Worm (Caenorhabditis elegans) whole organism, L2 larva: Measurements from ENCODE around the gene aakb-2.

Source experiments
- elt-3 ChIP-seq: sonication (generic microtip); optimal IDR thresholded peaks from 2 replicates; lab custom pipeline; 2017; ENCODE audit warnings: missing biosample characterization, missing genetic modification characterization
- lin-39 ChIP-seq: fragments of 150-350 bp; optimal IDR thresholded peaks from 2 replicates; lab custom pipeline; 2014; ENCODE audit warnings: missing biosample characterization, missing genetic modification reagents, missing genetic modification characterization
- peb-1 ChIP-seq: fragments of 150-350 bp; optimal IDR thresholded peaks from 2 replicates; lab custom pipeline; 2014; ENCODE audit warnings: missing biosample characterization, missing genetic modification characterization
- zag-1 ChIP-seq: fragments of 150-350 bp; optimal IDR thresholded peaks from 2 replicates; lab custom pipeline; 2014; ENCODE audit warnings: missing biosample characterization, missing genetic modification characterization

DNA sequence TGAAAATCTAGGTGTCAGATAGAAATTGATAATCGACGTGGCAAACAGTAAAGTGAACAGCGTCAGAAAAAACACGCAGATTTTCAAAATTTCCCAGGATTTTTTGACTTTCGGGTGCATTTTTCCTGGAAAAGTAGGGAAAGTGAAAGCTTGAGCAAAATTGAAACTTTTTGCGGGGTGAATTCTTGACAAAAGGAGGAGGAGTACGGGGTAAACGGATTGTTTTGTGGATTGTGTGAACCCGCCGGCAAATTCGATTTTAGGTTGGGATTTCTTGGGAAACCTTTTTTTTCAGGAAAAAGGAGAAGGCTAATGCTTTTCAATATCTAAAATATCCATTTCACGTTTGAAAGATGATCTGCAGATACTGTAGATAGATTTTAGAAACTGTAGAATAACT, 2.2 kb upstream of the aakb-2 start, which contains the start of gene Y47D3A.34:
- no peak for TF ChIP-seq elt-3 (tag; lab: Kevin White, UChicago)
- TF ChIP-seq zag-1: no peak
- TF ChIP-seq peb-1 (tag; lab: Kevin White, UChicago): no peak
- TF ChIP-seq lin-39: no peak
